Worm (Caenorhabditis elegans): ENCODE results near the gene C09G4.4.

- TF ChIP-seq mab-5 (tag; optimal IDR thresholded peaks at IDR 0.05) (no peak), lin-39 (tag; optimal IDR thresholded peaks at IDR 0.05) (no peak), elt-3 (tag; optimal IDR thresholded peaks at IDR 0.05) (no peak), elt-1 (tag; optimal IDR thresholded peaks at IDR 0.05) (no peak), ZK546.5 (tag; optimal IDR thresholded peaks at IDR 0.05) (no peak), ama-1 (optimal IDR thresholded peaks at IDR 0.05) (no peak), nhr-237 (tag; optimal IDR thresholded peaks at IDR 0.05) (no peak), ztf-4 (tag; optimal IDR thresholded peaks at IDR 0.05) (no peak), mbf-1 (tag; optimal IDR thresholded peaks at IDR 0.05) (no peak)
Measured at ce11 chrIV:8510534-8510933, 2.2 kb upstream of the C09G4.4 start, which contains the start of gene tag-77.
